Worm (Caenorhabditis elegans) whole organism, mixed stage, embryonic: ENCODE data around the gene C34B4.2.

Source experiments
- lin-13 ChIP-seq: fragments of 150-350 bp; optimal IDR thresholded peaks from 2 replicates; lab custom pipeline; 2014; ENCODE audit warnings: missing biosample characterization, missing genetic modification characterization
- nhr-28 ChIP-seq: fragments of 150-350 bp; optimal IDR thresholded peaks from 2 replicates; lab custom pipeline; 2014; ENCODE audit warnings: missing biosample characterization, missing genetic modification characterization
- nhr-76 ChIP-seq: sonication (generic microtip); optimal IDR thresholded peaks from 2 replicates; lab custom pipeline; 2017; ENCODE audit warnings: missing biosample characterization, missing genetic modification characterization
- sptf-1 ChIP-seq: sonication (generic microtip); optimal IDR thresholded peaks from 2 replicates; lab custom pipeline; 2017; ENCODE audit warnings: mild to moderate bottlenecking, missing genetic modification characterization, moderate library complexity, missing compliant biosample characterization
- ztf-11 ChIP-seq: fragments of 150-350 bp; optimal IDR thresholded peaks from 2 replicates; lab custom pipeline; 2014; ENCODE audit warnings: missing biosample characterization, missing genetic modification characterization

- TF ChIP-seq sptf-1 (tag; lab: Kevin White, UChicago) (no peak), lin-13 (tag; lab: Kevin White, UChicago) (no peak), ztf-11 (tag; lab: Kevin White, UChicago) (no peak), nhr-76 (tag; lab: Kevin White, UChicago) (no peak), nhr-28 (tag; lab: Kevin White, UChicago) (no peak)
Observed at ce11 chrV:13036466-13036865, 46.4 kb upstream of the C34B4.2 start, which contains the start of gene W07G4.2.
